Fruit fly (Drosophila melanogaster) whole organism, wandering third instar larva: Measurements from ENCODE around the gene CG31680.

ENCODE experiments used
- Dfd ChIP-seq: fragments of >200 bp; optimal IDR thresholded peaks from 2 replicates; lab custom pipeline; 2017; ENCODE audit warnings: missing biosample characterization, missing genetic modification characterization
- GATAd ChIP-seq: sonication (Bioruptor generic); optimal IDR thresholded peaks from 2 replicates; lab custom pipeline; 2016; ENCODE audit warnings: missing biosample characterization, missing genetic modification characterization
- sage ChIP-seq: fragments of 200-800 bp; sonication (Bioruptor generic); optimal IDR thresholded peaks from 2 replicates; lab custom pipeline; 2016; ENCODE audit warnings: missing biosample characterization, mild to moderate bottlenecking, missing genetic modification characterization

Gene CG31680

dm6 chr2L:20688722-20689121 lies 48.8 kb downstream of the CG31680 start:
- TF ChIP-seq sage (GFP tag; lab: Kevin White, UChicago): no peak
- TF ChIP-seq Dfd (GFP tag; lab: Kevin White, UChicago): peak; percentile 92
- TF ChIP-seq, all 38 proteins: peak for 1

- peak; percentile 91 for TF ChIP-seq Dfd (GFP tag; lab: Kevin White, UChicago)
- no peak for TF ChIP-seq GATAd
These were observed 50.1 kb downstream of the CG31680 start for dm6 chr2L:20690055-20690454.
